Fruit fly (Drosophila melanogaster): ENCODE measurements around the gene CG1387.

The CG1387 gene

DNA sequence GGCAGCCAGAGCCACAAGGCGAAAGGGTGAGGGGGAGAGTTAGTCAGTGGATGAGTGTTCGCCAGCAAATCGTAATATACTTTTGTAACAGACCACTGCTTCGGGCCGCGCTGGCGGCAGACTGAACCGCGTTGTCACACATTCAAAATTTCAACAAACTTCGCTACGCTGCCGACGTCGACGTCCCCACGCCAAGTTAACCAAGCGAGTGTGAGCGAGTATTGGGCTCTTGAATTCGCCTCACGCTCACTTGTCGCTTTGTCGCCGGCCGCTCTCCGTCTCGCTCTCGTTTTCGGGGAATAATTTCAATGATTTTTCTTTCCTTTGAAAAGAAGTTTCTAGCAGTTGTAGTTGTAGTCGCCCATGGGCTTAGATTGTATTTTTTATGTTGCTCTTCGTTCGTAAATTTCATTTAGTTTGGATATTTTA is 26.0 kb downstream of the CG1387 start, which contains the start of gene lawc:
Gene lawc, minus strand, starts transcription at position 127 of the 429 bp plus-strand sequence.
- no peak for TF ChIP-seq Dll (optimal IDR thresholded peaks at IDR 0.05)
- no peak for TF ChIP-seq usp (GFP tag; optimal IDR thresholded peaks at IDR 0.05)
- no peak for TF ChIP-seq pan (optimal IDR thresholded peaks at IDR 0.05)
- no peak for TF ChIP-seq CG8478 (optimal IDR thresholded peaks at IDR 0.05)
- TF ChIP-seq psq (optimal IDR thresholded peaks at IDR 0.05): no peak
- TF ChIP-seq EcR (GFP tag; optimal IDR thresholded peaks at IDR 0.05): no peak

DNA sequence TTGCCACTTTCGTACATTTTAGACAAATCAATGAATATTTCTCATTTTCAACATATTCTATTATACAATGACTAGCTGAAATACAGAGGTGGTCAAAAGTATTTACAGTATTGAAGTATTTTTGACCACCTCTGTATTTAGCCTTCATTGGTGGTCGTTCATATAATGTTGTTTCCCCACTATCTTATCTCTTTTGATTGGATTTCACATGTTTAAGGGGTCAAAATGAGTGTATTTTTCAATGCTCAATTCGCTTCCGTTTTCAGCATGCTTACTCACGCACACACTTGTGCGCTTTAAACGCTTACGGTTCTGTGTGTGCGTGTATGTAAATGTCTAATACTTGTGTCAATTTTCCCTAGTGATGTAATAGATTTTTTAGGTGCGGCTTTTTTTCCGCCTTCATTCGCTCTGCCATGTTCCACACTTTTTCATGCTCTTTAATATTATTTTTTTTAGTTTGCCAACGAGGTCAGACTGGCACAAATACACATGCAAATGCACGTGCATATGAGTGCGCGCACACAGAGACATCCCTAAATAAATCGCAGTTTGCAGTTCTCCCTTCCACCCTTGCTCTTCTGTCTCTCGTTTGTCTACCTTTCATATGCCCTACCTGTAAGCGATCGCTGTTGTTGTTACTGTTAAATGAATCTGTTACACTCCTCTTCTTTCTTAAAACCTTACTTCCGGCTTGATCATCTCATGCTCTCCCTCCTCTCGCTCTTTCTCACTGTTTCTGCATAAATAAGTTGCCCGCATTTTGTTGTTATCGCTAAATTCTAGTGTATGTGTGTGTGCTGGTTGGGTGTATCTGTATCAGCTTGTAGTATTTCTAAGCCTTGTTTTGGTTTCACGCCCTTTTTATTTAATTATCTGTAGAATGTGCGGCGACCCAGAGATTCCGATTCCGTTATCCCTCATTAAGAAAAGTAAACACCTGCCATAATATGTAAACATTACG is 26.9 kb downstream of the CG1387 start:
- TF ChIP-seq Dll (optimal IDR thresholded peaks at IDR 0.05) (no peak), CG8478 (optimal IDR thresholded peaks at IDR 0.05) (no peak), EcR (GFP tag; optimal IDR thresholded peaks at IDR 0.05) (no peak), pan (optimal IDR thresholded peaks at IDR 0.05) (no peak), psq (optimal IDR thresholded peaks at IDR 0.05) (no peak), usp (GFP tag; optimal IDR thresholded peaks at IDR 0.05) (no peak)

DNA sequence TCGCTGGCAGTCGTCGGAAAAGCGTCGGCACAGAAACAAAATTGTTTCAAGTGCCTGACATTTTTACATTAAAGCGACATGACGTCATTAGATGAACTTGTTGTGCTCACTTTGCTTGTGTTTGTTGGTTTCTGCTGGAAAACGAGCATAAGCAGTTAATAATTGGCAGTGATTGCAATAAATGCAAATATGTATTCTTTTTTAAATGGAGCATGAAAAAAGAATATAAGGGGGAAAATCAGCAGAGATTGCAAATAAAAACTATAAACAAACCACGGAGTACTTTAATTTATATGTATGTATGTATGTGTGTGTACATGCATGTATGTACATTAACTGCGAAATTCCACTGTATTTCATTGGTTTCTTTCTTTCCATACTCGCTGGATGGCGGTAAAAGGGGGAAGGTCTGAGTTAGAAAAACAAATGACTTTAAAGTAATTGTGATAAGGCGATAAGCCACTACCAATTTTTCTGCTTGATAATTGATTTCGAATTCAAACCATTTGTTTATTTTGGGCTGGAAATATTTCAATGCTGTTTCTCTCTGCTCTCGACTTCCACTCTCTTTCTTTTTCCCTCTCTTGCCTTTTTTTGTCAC is 28.0 kb downstream of the CG1387 start:
- TF ChIP-seq usp (GFP tag; optimal IDR thresholded peaks at IDR 0.05): no peak
- TF ChIP-seq EcR (GFP tag; optimal IDR thresholded peaks at IDR 0.05): no peak
- no peak for TF ChIP-seq CG8478 (optimal IDR thresholded peaks at IDR 0.05)
- no peak for TF ChIP-seq Dll (optimal IDR thresholded peaks at IDR 0.05)
- no peak for TF ChIP-seq pan (optimal IDR thresholded peaks at IDR 0.05)
- TF ChIP-seq psq (optimal IDR thresholded peaks at IDR 0.05): no peak

DNA sequence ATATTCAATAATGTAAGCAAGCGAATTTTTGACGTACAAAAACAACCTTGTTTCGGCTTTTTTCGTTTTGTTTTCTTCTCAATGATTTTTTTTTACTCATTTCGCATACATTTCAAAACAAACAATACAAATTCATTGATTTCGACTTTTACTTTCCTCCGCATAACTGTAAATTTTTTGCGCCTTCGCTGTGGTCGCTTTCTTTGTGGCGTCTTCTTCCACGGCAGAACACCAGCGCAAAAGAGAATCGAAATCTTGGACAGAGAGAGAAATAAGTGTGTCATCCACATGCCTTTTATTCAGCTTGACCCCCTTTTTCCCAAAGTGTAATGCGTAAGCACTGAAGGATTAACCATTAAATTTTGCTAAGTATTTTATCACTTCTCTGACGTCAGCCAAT is 28.8 kb downstream of the CG1387 start:
- no peak for TF ChIP-seq pan (optimal IDR thresholded peaks at IDR 0.05)
- no peak for TF ChIP-seq CG8478 (optimal IDR thresholded peaks at IDR 0.05)
- TF ChIP-seq usp (GFP tag; optimal IDR thresholded peaks at IDR 0.05): no peak
- TF ChIP-seq psq (optimal IDR thresholded peaks at IDR 0.05): no peak
- no peak for TF ChIP-seq Dll (optimal IDR thresholded peaks at IDR 0.05)
- TF ChIP-seq EcR (GFP tag; optimal IDR thresholded peaks at IDR 0.05): no peak

DNA sequence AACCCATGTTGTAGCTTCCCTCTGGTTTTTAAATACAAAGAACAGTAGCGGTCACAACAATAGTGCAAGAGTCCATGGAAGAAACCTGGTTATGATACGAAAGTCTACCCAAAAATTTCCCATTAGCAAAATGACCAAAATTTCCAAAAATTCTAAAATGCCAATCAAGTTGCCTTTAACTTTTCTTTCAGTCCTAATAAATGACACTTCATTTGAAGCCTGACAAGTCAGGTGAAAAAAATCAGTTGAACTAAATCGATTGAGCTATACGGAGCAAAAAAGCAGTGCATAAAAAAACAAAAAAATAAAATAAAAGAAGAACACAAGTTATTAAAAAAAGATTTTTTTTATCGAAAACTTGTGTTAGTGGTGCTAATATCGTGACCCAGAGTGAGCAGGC is 30.0 kb downstream of the CG1387 start:
- TF ChIP-seq EcR (GFP tag; optimal IDR thresholded peaks at IDR 0.05) (no peak), Dll (optimal IDR thresholded peaks at IDR 0.05) (no peak), psq (optimal IDR thresholded peaks at IDR 0.05) (no peak), CG8478 (optimal IDR thresholded peaks at IDR 0.05) (no peak), usp (GFP tag; optimal IDR thresholded peaks at IDR 0.05) (no peak), pan (optimal IDR thresholded peaks at IDR 0.05) (no peak)

DNA sequence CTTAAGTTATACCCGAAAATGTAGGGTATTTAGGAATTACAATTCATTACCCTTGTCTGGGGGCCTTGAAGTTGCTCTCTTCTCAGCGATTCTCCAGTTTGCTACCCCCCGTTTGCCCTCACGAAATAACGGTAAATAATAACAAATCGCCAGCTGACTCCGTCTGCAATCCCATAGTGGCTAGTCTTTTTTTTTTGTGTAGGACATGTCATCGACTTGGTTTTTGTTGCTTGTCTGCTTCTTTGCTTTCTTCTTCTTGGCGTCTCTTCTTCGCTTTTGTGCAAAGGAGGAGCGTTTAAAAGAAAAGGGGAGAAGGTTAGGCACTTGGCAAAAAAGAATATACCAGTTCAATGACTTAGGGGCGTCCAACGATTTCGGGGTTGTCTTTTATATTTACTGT is 30.6 kb downstream of the CG1387 start:
- TF ChIP-seq usp (GFP tag; optimal IDR thresholded peaks at IDR 0.05): no peak
- peak in 1 of 2 experiments; percentile 66 for TF ChIP-seq EcR (GFP tag; optimal IDR thresholded peaks at IDR 0.05)

DNA sequence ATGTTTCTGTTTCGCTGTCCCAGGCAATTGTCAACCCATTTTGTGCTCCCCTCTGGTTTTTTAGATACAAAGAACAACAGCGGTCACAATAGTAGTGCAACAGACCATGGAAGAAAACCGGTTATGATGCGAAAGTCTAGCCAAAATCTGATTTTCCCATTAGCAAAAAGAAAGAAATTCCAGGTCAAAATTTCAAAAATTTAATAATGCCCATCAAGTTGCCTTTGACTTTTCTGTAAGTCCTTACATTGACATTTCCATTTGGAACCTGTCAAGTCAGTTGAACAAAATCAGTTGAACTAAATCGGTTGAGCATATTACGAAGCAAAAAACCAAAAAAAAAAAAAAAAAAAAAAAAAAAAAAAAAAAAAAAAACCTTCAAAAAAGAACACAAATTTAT is 31.4 kb downstream of the CG1387 start:
- no peak for TF ChIP-seq Dll (optimal IDR thresholded peaks at IDR 0.05)
- TF ChIP-seq psq (optimal IDR thresholded peaks at IDR 0.05): no peak
- TF ChIP-seq EcR (GFP tag; optimal IDR thresholded peaks at IDR 0.05): no peak
- no peak for TF ChIP-seq pan (optimal IDR thresholded peaks at IDR 0.05)
- TF ChIP-seq CG8478 (optimal IDR thresholded peaks at IDR 0.05): no peak
- TF ChIP-seq usp (GFP tag; optimal IDR thresholded peaks at IDR 0.05): no peak

DNA sequence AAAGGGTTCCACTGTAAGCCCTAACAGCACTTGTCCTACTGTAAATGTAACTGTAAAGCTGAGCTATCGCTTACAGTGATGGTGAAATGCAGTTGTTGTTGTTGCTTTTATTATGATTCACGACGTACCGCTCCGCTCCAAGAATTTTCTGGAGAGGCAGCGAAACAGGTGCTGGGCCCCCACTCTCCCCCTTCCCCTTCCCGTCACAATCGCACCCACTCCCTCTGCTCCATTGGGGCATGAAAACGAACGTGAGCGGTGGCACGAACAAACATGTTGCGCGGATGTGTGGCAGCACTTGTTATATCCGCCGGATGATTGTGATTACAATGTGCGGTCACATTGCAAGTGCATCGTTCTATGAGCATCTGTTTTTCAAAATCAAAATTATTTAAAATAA is 34.0 kb downstream of the CG1387 start:
- TF ChIP-seq psq (optimal IDR thresholded peaks at IDR 0.05): no peak
- TF ChIP-seq CG8478 (optimal IDR thresholded peaks at IDR 0.05): no peak
- TF ChIP-seq Dll (optimal IDR thresholded peaks at IDR 0.05): no peak
- TF ChIP-seq EcR (GFP tag; optimal IDR thresholded peaks at IDR 0.05): no peak
- TF ChIP-seq pan (optimal IDR thresholded peaks at IDR 0.05): no peak
- TF ChIP-seq usp (GFP tag; optimal IDR thresholded peaks at IDR 0.05): no peak

DNA sequence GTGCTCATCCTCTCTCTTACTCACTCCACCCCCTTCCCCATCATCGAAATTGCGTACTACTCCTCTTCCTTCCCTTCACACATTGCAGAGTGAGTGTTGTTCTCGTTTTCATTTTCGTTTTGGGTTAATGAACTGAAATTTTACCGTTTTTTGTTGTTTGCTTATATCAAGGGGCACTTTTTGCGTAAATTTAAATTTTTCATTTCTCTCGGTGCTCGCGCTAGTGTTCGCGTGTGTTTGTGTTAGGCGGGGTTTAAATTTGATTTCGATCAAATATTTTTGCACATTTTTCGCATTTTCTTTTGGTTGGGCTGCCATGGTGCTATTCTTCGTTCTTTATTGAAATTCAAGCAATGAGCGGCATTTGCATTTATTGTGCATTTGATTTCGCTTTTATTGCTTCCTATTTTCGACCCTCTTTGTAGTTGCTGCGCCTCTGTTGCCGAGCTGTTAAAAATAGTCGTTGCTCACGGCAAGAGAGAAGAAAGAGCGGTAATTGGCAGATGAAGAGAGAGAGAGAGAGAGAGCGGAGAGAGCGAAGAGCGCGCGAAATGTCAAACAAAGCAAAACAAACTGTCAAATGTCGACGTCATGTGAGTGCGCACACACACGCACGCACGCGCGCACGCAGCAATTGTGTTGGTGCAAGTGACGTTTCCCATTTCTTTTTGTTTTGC is 35.3 kb downstream of the CG1387 start:
- TF ChIP-seq pan (optimal IDR thresholded peaks at IDR 0.05) (peak; percentile 63), usp (GFP tag; optimal IDR thresholded peaks at IDR 0.05) (no peak), psq (optimal IDR thresholded peaks at IDR 0.05) (no peak), CG8478 (optimal IDR thresholded peaks at IDR 0.05) (no peak), EcR (GFP tag; optimal IDR thresholded peaks at IDR 0.05) (peak; percentile 23 to 52), Dll (optimal IDR thresholded peaks at IDR 0.05) (no peak)

DNA sequence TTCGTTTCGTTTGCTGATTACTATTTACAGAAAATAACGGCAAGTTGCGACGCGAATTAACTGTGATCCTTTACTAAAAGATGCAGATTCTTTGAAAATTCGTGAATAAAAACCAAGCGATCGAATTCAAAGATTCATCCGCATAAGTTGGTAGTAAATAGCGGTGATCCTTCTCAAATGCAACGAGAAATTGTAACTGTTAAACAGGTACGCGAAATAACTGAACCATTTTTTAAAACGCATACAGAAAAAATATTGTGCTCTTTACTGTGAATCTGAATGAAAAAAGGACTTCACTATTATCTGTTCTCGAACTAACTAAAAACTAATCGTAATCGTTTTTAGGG is 35.8 kb downstream of the CG1387 start:
- TF ChIP-seq pan (optimal IDR thresholded peaks at IDR 0.05): no peak
- TF ChIP-seq usp (GFP tag; optimal IDR thresholded peaks at IDR 0.05): no peak
- TF ChIP-seq CG8478 (optimal IDR thresholded peaks at IDR 0.05): no peak
- TF ChIP-seq EcR (GFP tag; optimal IDR thresholded peaks at IDR 0.05): no peak
- no peak for TF ChIP-seq psq (optimal IDR thresholded peaks at IDR 0.05)
- TF ChIP-seq Dll (optimal IDR thresholded peaks at IDR 0.05): no peak

DNA sequence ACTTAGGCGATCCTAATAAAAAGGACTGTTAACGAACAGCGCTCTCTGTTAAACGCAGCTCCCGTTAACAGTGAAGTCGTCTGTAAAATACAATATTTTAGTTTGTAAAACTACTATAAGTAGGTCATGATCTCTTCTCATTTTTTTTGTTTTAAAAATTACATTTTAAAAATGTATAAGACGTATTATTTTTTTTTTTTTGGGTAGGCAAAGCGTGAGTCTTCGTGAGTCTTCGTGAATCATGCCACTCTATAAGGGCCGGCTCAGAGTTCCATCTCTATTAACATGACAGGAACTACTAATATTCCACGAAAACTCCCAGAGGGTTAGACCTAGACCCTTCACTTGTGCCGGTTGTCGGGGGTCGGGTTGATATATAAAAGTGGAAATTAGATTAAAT is 37.1 kb downstream of the CG1387 start:
- TF ChIP-seq pan (optimal IDR thresholded peaks at IDR 0.05): no peak
- TF ChIP-seq Dll (optimal IDR thresholded peaks at IDR 0.05): no peak
- TF ChIP-seq CG8478 (optimal IDR thresholded peaks at IDR 0.05): no peak
- TF ChIP-seq psq (optimal IDR thresholded peaks at IDR 0.05): no peak
- no peak for TF ChIP-seq usp (GFP tag; optimal IDR thresholded peaks at IDR 0.05)
- TF ChIP-seq EcR (GFP tag; optimal IDR thresholded peaks at IDR 0.05): no peak

DNA sequence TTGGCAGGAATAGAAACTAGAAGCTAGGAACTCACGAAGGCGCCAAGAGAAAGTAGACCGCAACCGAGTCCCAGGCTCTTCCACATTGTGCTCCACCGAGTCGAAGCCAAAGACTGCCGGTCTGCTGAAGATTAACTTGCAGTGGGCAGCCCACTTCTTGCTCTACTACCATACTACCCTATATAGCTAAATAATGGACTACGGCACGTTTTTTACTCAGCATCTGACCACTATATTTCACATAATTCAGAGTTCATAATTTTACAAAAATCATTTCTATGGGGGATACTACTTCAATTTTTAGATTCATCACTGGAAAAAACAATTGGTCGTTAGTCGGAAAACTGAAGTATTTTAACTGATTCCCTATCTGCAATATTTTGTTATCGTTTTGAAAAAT is 48.1 kb downstream of the CG1387 start, which contains the start of gene CG32712:
Gene CG32712, minus strand, starts transcription at position 101 of the 400 bp plus-strand sequence.
- TF ChIP-seq psq (optimal IDR thresholded peaks at IDR 0.05) (no peak), CG8478 (optimal IDR thresholded peaks at IDR 0.05) (no peak), Dll (optimal IDR thresholded peaks at IDR 0.05) (no peak), usp (GFP tag; optimal IDR thresholded peaks at IDR 0.05) (no peak), EcR (GFP tag; optimal IDR thresholded peaks at IDR 0.05) (no peak), pan (optimal IDR thresholded peaks at IDR 0.05) (no peak)

Measured in whole organism.